Fruit fly (Drosophila melanogaster) whole organism, embryonic: Measurements from ENCODE around the gene chic.

Experiments
- Atf3 ChIP-seq: fragments of 200-800 bp; sonication (Bioruptor generic); optimal IDR thresholded peaks from 3 replicates; lab custom pipeline; 2016; ENCODE audit warnings: missing biosample characterization, missing genetic modification characterization
- CG10321 ChIP-seq: fragments of 200-800 bp; sonication (Bioruptor generic); IDR thresholded peaks from 2 replicates; pipeline ENCODE4 v1.3.6; 2022; ENCODE audit warnings: missing biosample characterization, missing genetic modification characterization
- CG10543 ChIP-seq: fragments of 200-800 bp; sonication (Bioruptor generic); optimal IDR thresholded peaks from 3 replicates; lab custom pipeline; 2017; ENCODE audit warnings: missing biosample characterization, mild to moderate bottlenecking, missing genetic modification characterization, moderate library complexity
- CG12071 ChIP-seq: fragments of 200-800 bp; sonication (Bioruptor generic); optimal IDR thresholded peaks from 3 replicates; lab custom pipeline; 2018; ENCODE audit warnings: missing biosample characterization, mild to moderate bottlenecking, missing genetic modification characterization
- CG13624 ChIP-seq: fragments of 200-800 bp; sonication (Bioruptor generic); optimal IDR thresholded peaks from 2 replicates; lab custom pipeline; 2016; ENCODE audit warnings: missing biosample characterization, missing genetic modification characterization
- CG13775 ChIP-seq: fragments of 200-800 bp; sonication (Bioruptor generic); optimal IDR thresholded peaks from 3 replicates; lab custom pipeline; 2017; ENCODE audit warnings: missing biosample characterization, mild to moderate bottlenecking, missing genetic modification characterization
- CG14441 ChIP-seq: fragments of 200-800 bp; sonication (Bioruptor generic); IDR thresholded peaks from 2 replicates; pipeline ENCODE4 v1.3.6; 2022; ENCODE audit warnings: missing biosample characterization, missing genetic modification characterization
- CG15514 ChIP-seq: fragments of 200-800 bp; sonication (Bioruptor generic); optimal IDR thresholded peaks from 3 replicates; lab custom pipeline; 2017; ENCODE audit warnings: missing biosample characterization, missing genetic modification characterization, mild to moderate bottlenecking, moderate library complexity, missing genetic modification reagents
- CG1602 ChIP-seq: fragments of 200-800 bp; sonication (Bioruptor generic); optimal IDR thresholded peaks from 3 replicates; lab custom pipeline; 2016; ENCODE audit warnings: missing biosample characterization, missing genetic modification characterization
- CG17912 ChIP-seq: fragments of 200-800 bp; sonication (Bioruptor generic); optimal IDR thresholded peaks from 2 replicates; lab custom pipeline; 2018; ENCODE audit warnings: missing biosample characterization, mild to moderate bottlenecking, missing genetic modification characterization
- CG18262 ChIP-seq: fragments of 200-800 bp; optimal IDR thresholded peaks from 3 replicates; lab custom pipeline; 2019; ENCODE audit warnings: missing biosample characterization, mild to moderate bottlenecking, missing genetic modification characterization, moderate library complexity
- CG3995 ChIP-seq: fragments of 200-800 bp; sonication (Bioruptor generic); optimal IDR thresholded peaks from 3 replicates; lab custom pipeline; 2016; ENCODE audit warnings: missing biosample characterization, missing genetic modification characterization
- CG4617 ChIP-seq: fragments of 200-800 bp; sonication (Bioruptor generic); optimal IDR thresholded peaks from 3 replicates; lab custom pipeline; 2016; ENCODE audit warnings: missing biosample characterization, missing genetic modification characterization, borderline replicate concordance
- CG6654 ChIP-seq: fragments of 200-800 bp; sonication (Bioruptor generic); optimal IDR thresholded peaks from 2 replicates; lab custom pipeline; 2017; ENCODE audit warnings: missing biosample characterization, mild to moderate bottlenecking, missing genetic modification characterization
- CG6683 ChIP-seq: fragments of 200-800 bp; sonication (Bioruptor generic); optimal IDR thresholded peaks from 2 replicates; lab custom pipeline; 2017; ENCODE audit warnings: missing biosample characterization, mild to moderate bottlenecking, missing genetic modification characterization, missing genetic modification reagents
- CG7357 ChIP-seq: fragments of 200-800 bp; sonication (Bioruptor generic); IDR thresholded peaks from 3 replicates; pipeline ENCODE4 v1.3.6; 2022; ENCODE audit warnings: missing biosample characterization, missing genetic modification characterization
- CG7556 ChIP-seq: fragments of 200-800 bp; sonication (Bioruptor generic); optimal IDR thresholded peaks from 2 replicates; lab custom pipeline; 2017; ENCODE audit warnings: missing biosample characterization, mild to moderate bottlenecking, missing genetic modification characterization
- CG8765 ChIP-seq: fragments of 200-800 bp; sonication (Bioruptor generic); IDR thresholded peaks from 2 replicates; pipeline ENCODE4 v1.3.6; 2022; ENCODE audit warnings: missing biosample characterization, missing genetic modification characterization
- D19A ChIP-seq: fragments of 200-800 bp; optimal IDR thresholded peaks from 3 replicates; lab custom pipeline; 2019; ENCODE audit warnings: missing biosample characterization, mild to moderate bottlenecking, missing genetic modification characterization, moderate library complexity
- Dip3 ChIP-seq: fragments of 200-800 bp; sonication (Bioruptor generic); optimal IDR thresholded peaks from 3 replicates; lab custom pipeline; 2016; ENCODE audit warnings: missing biosample characterization, missing genetic modification characterization
- Dp ChIP-seq: fragments of 200-800 bp; sonication (Bioruptor generic); optimal IDR thresholded peaks from 2 replicates; lab custom pipeline; 2018; ENCODE audit warnings: missing biosample characterization, mild to moderate bottlenecking, missing genetic modification characterization, moderate library complexity
- Dref ChIP-seq: fragments of 200-800 bp; sonication (Bioruptor generic); IDR thresholded peaks from 2 replicates; pipeline ENCODE4 v1.3.6; 2022; ENCODE audit warnings: missing biosample characterization, missing genetic modification characterization
- Fer3 ChIP-seq: fragments of 200-800 bp; sonication (Bioruptor generic); optimal IDR thresholded peaks from 2 replicates; lab custom pipeline; 2018; ENCODE audit warnings: missing biosample characterization, mild to moderate bottlenecking, missing genetic modification characterization, moderate library complexity
- Med ChIP-seq: fragments of 200-800 bp; sonication (Bioruptor generic); peaks from one replicate; lab custom pipeline; 2016; ENCODE audit warnings: missing biosample characterization, missing genetic modification characterization, mild to moderate bottlenecking, inconsistent platforms, moderate library complexity
- NC2α ChIP-seq: fragments of 200-800 bp; sonication (Bioruptor generic); optimal IDR thresholded peaks from 2 replicates; lab custom pipeline; 2016; ENCODE audit warnings: missing biosample characterization, missing genetic modification characterization
- Nf-YA ChIP-seq: fragments of 200-800 bp; sonication (Bioruptor generic); IDR thresholded peaks from 2 replicates; pipeline ENCODE4 v1.3.6; 2022; ENCODE audit warnings: missing biosample characterization, missing genetic modification characterization
- PHDP ChIP-seq: fragments of 200-800 bp; sonication (Bioruptor generic); optimal IDR thresholded peaks from 3 replicates; lab custom pipeline; 2018; ENCODE audit warnings: missing biosample characterization, mild to moderate bottlenecking, missing genetic modification characterization, moderate library complexity
- Trl ChIP-seq, 3 experiments: fragments of >200 bp in 2 of 3; fragments of 200-800 bp in 1 of 3; sonication (Bioruptor generic) in 1 of 3; optimal IDR thresholded peaks; 2 replicates in 1 of 3; 3 replicates in 2 of 3; lab custom pipeline; 2016 to 2017; ENCODE audit warnings: missing biosample characterization in 1 of 3, missing genetic modification characterization in 1 of 3
- Xbp1 ChIP-seq: fragments of 200-800 bp; sonication (Bioruptor generic); optimal IDR thresholded peaks from 3 replicates; lab custom pipeline; 2016; ENCODE audit warnings: missing biosample characterization, mild to moderate bottlenecking, missing genetic modification characterization
- Xrp1 ChIP-seq: fragments of 200-800 bp; sonication (Bioruptor generic); IDR thresholded peaks from 2 replicates; pipeline ENCODE4 v1.3.6; 2022; ENCODE audit warnings: missing biosample characterization, missing genetic modification characterization
- bbx ChIP-seq: fragments of 200-800 bp; sonication (Bioruptor generic); IDR thresholded peaks from 2 replicates; pipeline ENCODE4 v1.3.6; 2022; ENCODE audit warnings: missing biosample characterization, missing genetic modification characterization; ENCODE audit not compliant: partially characterized antibody
- bsh ChIP-seq, 2 experiments: fragments of 200-800 bp; sonication (Bioruptor generic); optimal IDR thresholded peaks; 2 replicates each; lab custom pipeline; 2017 to 2018; ENCODE audit warnings: mild to moderate bottlenecking in 2 of 2, missing biosample characterization in 2 of 2, missing genetic modification characterization in 2 of 2, moderate library complexity in 1 of 2
- ci ChIP-seq: fragments of 200-800 bp; sonication (Bioruptor generic); IDR thresholded peaks from 3 replicates; pipeline ENCODE4 v1.3.6; 2022; ENCODE audit warnings: missing biosample characterization, missing genetic modification characterization
- croc ChIP-seq: fragments of 200-800 bp; sonication (Bioruptor generic); conservative IDR thresholded peaks from 3 replicates; pipeline ENCODE4 v1.3.6; 2022; ENCODE audit warnings: missing biosample characterization, missing genetic modification characterization
- fd3F ChIP-seq: fragments of 200-800 bp; sonication (Bioruptor generic); optimal IDR thresholded peaks from 2 replicates; lab custom pipeline; 2018; ENCODE audit warnings: missing biosample characterization, mild to moderate bottlenecking, missing genetic modification characterization, moderate library complexity
- insv ChIP-seq, 2 experiments: fragments of 200-800 bp; sonication (Bioruptor generic); optimal IDR thresholded peaks; 3 replicates each; lab custom pipeline; 2016 to 2018; ENCODE audit warnings: missing biosample characterization in 2 of 2, missing genetic modification characterization in 2 of 2
- jigr1 ChIP-seq: fragments of 200-800 bp; sonication (Bioruptor generic); IDR thresholded peaks from 3 replicates; pipeline ENCODE4 v1.3.6; 2022; ENCODE audit warnings: missing biosample characterization, missing genetic modification characterization
- lilli ChIP-seq: fragments of 200-800 bp; sonication (Bioruptor generic); optimal IDR thresholded peaks from 3 replicates; lab custom pipeline; 2016; ENCODE audit warnings: missing biosample characterization, missing genetic modification characterization
- maf-S ChIP-seq: fragments of 200-800 bp; sonication (Bioruptor generic); optimal IDR thresholded peaks from 2 replicates; lab custom pipeline; 2016; ENCODE audit warnings: missing biosample characterization, missing genetic modification characterization
- oc ChIP-seq: fragments of 200-800 bp; sonication (Bioruptor generic); optimal IDR thresholded peaks from 2 replicates; lab custom pipeline; 2018; ENCODE audit warnings: missing biosample characterization, mild to moderate bottlenecking, missing genetic modification characterization, moderate library complexity
- pan ChIP-seq, 4 experiments: fragments of >200 bp in 3 of 4; fragments of 200-800 bp in 1 of 4; sonication (Bioruptor generic) in 1 of 4; optimal IDR thresholded peaks in 3 of 4; IDR thresholded peaks in 1 of 4; 2 replicates each; pipeline versions ENCODE4 v1.3.6 to Lab custom; 2017 to 2022; ENCODE audit warnings: missing biosample characterization in 2 of 4, missing genetic modification characterization in 2 of 4, mixed read lengths in 1 of 4
- prd ChIP-seq, 3 experiments: fragments of >200 bp in 2 of 3; fragments of 200-800 bp in 1 of 3; sonication (Bioruptor generic) in 1 of 3; optimal IDR thresholded peaks in 2 of 3; IDR thresholded peaks in 1 of 3; 2 replicates in 2 of 3; 3 replicates in 1 of 3; pipeline versions ENCODE4 v1.3.6 to Lab custom; 2017 to 2022; ENCODE audit warnings: missing biosample characterization in 1 of 3, missing genetic modification characterization in 1 of 3
- psq ChIP-seq: fragments of 200-800 bp; sonication (Bioruptor generic); optimal IDR thresholded peaks from 2 replicates; lab custom pipeline; 2017; ENCODE audit warnings: missing biosample characterization, missing genetic modification characterization
- pum ChIP-seq: fragments of 200-800 bp; sonication (Bioruptor generic); optimal IDR thresholded peaks from 2 replicates; lab custom pipeline; 2016; ENCODE audit warnings: missing biosample characterization, missing genetic modification characterization
- sim ChIP-seq: fragments of 200-800 bp; sonication (Bioruptor generic); IDR thresholded peaks from 2 replicates; pipeline ENCODE4 v1.3.6; 2022; ENCODE audit warnings: missing biosample characterization, missing genetic modification characterization
- so ChIP-seq: fragments of 200-800 bp; sonication (Bioruptor generic); IDR thresholded peaks from 3 replicates; pipeline ENCODE4 v1.3.6; 2022; ENCODE audit warnings: missing biosample characterization, missing genetic modification characterization
- trem ChIP-seq: fragments of 200-800 bp; optimal IDR thresholded peaks from 3 replicates; lab custom pipeline; 2019; ENCODE audit warnings: missing biosample characterization, mild to moderate bottlenecking, missing genetic modification characterization, moderate library complexity
- wdn ChIP-seq: fragments of 200-800 bp; sonication (Bioruptor generic); IDR thresholded peaks from 2 replicates; pipeline ENCODE4 v1.3.6; 2022; ENCODE audit warnings: missing biosample characterization, missing genetic modification characterization
- yki ChIP-seq: fragments of >200 bp; optimal IDR thresholded peaks from 3 replicates; lab custom pipeline; 2018
- zen ChIP-seq: fragments of 200-800 bp; sonication (Bioruptor generic); optimal IDR thresholded peaks from 3 replicates; lab custom pipeline; 2018; ENCODE audit warnings: missing biosample characterization, mild to moderate bottlenecking, missing genetic modification characterization, moderate library complexity

chic gene

dm6 chr2L:5999247-5999646 lies 18.4 kb upstream of the chic start, which contains the start of gene Kdm5 (continued):
- TF ChIP-seq Fer3: peak; percentile 11
- TF ChIP-seq jigr1 (GFP tag; lab: Robert Waterston, UW): no peak
- TF ChIP-seq lilli (GFP tag; lab: Kevin White, UChicago): peak; percentile 13
- TF ChIP-seq CG6654: no peak
- TF ChIP-seq insv (GFP tag; optimal IDR thresholded peaks at IDR 0.05; lab: Kevin White, UChicago): peak in 1 of 2 experiments; percentile 27
- no peak for TF ChIP-seq wdn (GFP tag; lab: Robert Waterston, UW)
- TF ChIP-seq CG8765 (GFP tag; lab: Robert Waterston, UW): 0 out of 2 replicates have a peak, but pooled peaks have one; percentile 15
- TF ChIP-seq NC2α: no peak
- no peak for TF ChIP-seq CG7556
- no peak for TF ChIP-seq Atf3 (GFP tag; lab: Kevin White, UChicago)
- TF ChIP-seq CG15514 (GFP tag; lab: Kevin White, UChicago): peak; percentile 69
- no peak for TF ChIP-seq CG14441 (GFP tag; lab: Robert Waterston, UW)
- TF ChIP-seq Dip3: peak; percentile 44
- TF ChIP-seq psq (GFP tag; lab: Kevin White, UChicago): no peak
- no peak for TF ChIP-seq bsh (GFP tag; optimal IDR thresholded peaks at IDR 0.05; lab: Kevin White, UChicago)
- TF ChIP-seq trem (tag; lab: Kevin White, UChicago): peak; percentile 35
- no peak for TF ChIP-seq prd (optimal IDR thresholded peaks at IDR 0.05; lab: Kevin White, UChicago)
- peak; percentile 45; the same call in 1 of the 3 replicates for TF ChIP-seq prd (GFP tag; IDR thresholded peaks at IDR 0.05; lab: Robert Waterston, UW)
- no peak for TF ChIP-seq CG10321 (GFP tag; lab: Robert Waterston, UW)
- peak; percentile 93 for TF ChIP-seq Med
- 0 out of 2 replicates have a peak, but pooled peaks have one; percentile 11 for TF ChIP-seq Nf-YA (GFP tag; lab: Robert Waterston, UW)
- peak; percentile 8 for TF ChIP-seq PHDP (tag; lab: Kevin White, UChicago)
- peak; percentile 8 for TF ChIP-seq CG18262 (tag; lab: Kevin White, UChicago)
- no peak for TF ChIP-seq pum (GFP tag; lab: Kevin White, UChicago)
- peak; percentile 50; the same call in 1 of the 2 replicates for TF ChIP-seq Dref (GFP tag; lab: Robert Waterston, UW)
- TF ChIP-seq Trl (optimal IDR thresholded peaks at IDR 0.05; lab: Kevin White, UChicago): no peak
- no peak for TF ChIP-seq Trl (GFP tag; optimal IDR thresholded peaks at IDR 0.05; lab: Kevin White, UChicago)
- TF ChIP-seq oc: no peak
- peak; percentile 23 for TF ChIP-seq Xbp1 (GFP tag; lab: Kevin White, UChicago)
- no peak; the same call in 2 of the 3 replicates for TF ChIP-seq croc (GFP tag; lab: Robert Waterston, UW)
- peak; percentile 87 for TF ChIP-seq CG4617
- TF ChIP-seq pan (optimal IDR thresholded peaks at IDR 0.05; lab: Kevin White, UChicago): no peak
- TF ChIP-seq pan (GFP tag; optimal IDR thresholded peaks at IDR 0.05 in 1 of 2, IDR thresholded peaks at IDR 0.05 in 1 of 2): peak in 1 of 2 experiments; percentile 49
- TF ChIP-seq D19A (tag; lab: Kevin White, UChicago): no peak
- TF ChIP-seq ci (GFP tag; lab: Robert Waterston, UW): peak; percentile 87
- TF ChIP-seq maf-S: no peak
- TF ChIP-seq zen (tag; lab: Kevin White, UChicago): peak; percentile 16
- no peak for TF ChIP-seq CG13775 (GFP tag; lab: Kevin White, UChicago)
- TF ChIP-seq Xrp1 (GFP tag; lab: Robert Waterston, UW): no peak
- no peak; the same call in 1 of the 2 replicates for TF ChIP-seq bbx (GFP tag; lab: Robert Waterston, UW)
- TF ChIP-seq CG3995 (GFP tag; lab: Kevin White, UChicago): no peak
- TF ChIP-seq CG10543: peak; percentile 78
- TF ChIP-seq CG12071: no peak
- TF ChIP-seq CG13624: peak; percentile 54
- TF ChIP-seq fd3F: no peak
- no peak for TF ChIP-seq yki (lab: Kevin White, UChicago)
- TF ChIP-seq CG6683 (GFP tag; lab: Kevin White, UChicago): no peak
- no peak for TF ChIP-seq so (GFP tag; lab: Robert Waterston, UW)
- no peak for TF ChIP-seq CG1602
- TF ChIP-seq CG7357 (GFP tag; lab: Robert Waterston, UW): no peak
- peak; percentile 60 for TF ChIP-seq Dp (GFP tag; lab: Kevin White, UChicago)
- TF ChIP-seq CG17912 (GFP tag; lab: Kevin White, UChicago): no peak
- no peak for TF ChIP-seq sim
